Fruit fly (Drosophila melanogaster) whole organism, embryonic: ENCODE results near the gene bmm.

Experiments
- Atf-2 ChIP-seq: fragments of 200-800 bp; sonication (Bioruptor generic); optimal IDR thresholded peaks from 2 replicates; lab custom pipeline; 2016; ENCODE audit warnings: missing biosample characterization, missing genetic modification characterization
- Awh ChIP-seq: fragments of 200-800 bp; sonication (Bioruptor generic); IDR thresholded peaks from 2 replicates; pipeline ENCODE4, ENCODE4 v1.3.6; 2022; ENCODE audit warnings: missing biosample characterization, missing genetic modification characterization
- BtbVII ChIP-seq: fragments of 200-800 bp; sonication (Bioruptor generic); optimal IDR thresholded peaks from 3 replicates; lab custom pipeline; 2017; ENCODE audit warnings: missing biosample characterization, mild to moderate bottlenecking, missing genetic modification characterization
- CG11085 ChIP-seq: fragments of 200-800 bp; sonication (Bioruptor generic); IDR thresholded peaks from 2 replicates; pipeline ENCODE4 v1.3.6; 2022; ENCODE audit warnings: missing biosample characterization, missing genetic modification characterization
- CG11560 ChIP-seq: fragments of 200-800 bp; sonication (Bioruptor generic); IDR thresholded peaks from 3 replicates; pipeline ENCODE4 v1.3.6; 2022; ENCODE audit warnings: missing biosample characterization, missing genetic modification characterization
- CG12391 ChIP-seq: fragments of 200-800 bp; sonication (Bioruptor generic); optimal IDR thresholded peaks from 3 replicates; lab custom pipeline; 2018; ENCODE audit warnings: missing biosample characterization, mild to moderate bottlenecking, missing genetic modification characterization, moderate library complexity
- CG13296 ChIP-seq: fragments of 200-800 bp; sonication (Bioruptor generic); optimal IDR thresholded peaks from 3 replicates; lab custom pipeline; 2018; ENCODE audit warnings: missing biosample characterization, mild to moderate bottlenecking, missing genetic modification characterization
- CG15269 ChIP-seq: fragments of 200-800 bp; sonication (Bioruptor generic); optimal IDR thresholded peaks from 2 replicates; lab custom pipeline; 2018; ENCODE audit warnings: missing biosample characterization, mild to moderate bottlenecking, missing genetic modification characterization, moderate library complexity
- CG15601 ChIP-seq: fragments of 200-800 bp; sonication (Bioruptor generic); optimal IDR thresholded peaks from 3 replicates; lab custom pipeline; 2019; ENCODE audit warnings: missing biosample characterization, mild to moderate bottlenecking, missing genetic modification characterization, moderate library complexity
- CG1603 ChIP-seq: fragments of 200-800 bp; sonication (Bioruptor generic); optimal IDR thresholded peaks from 2 replicates; lab custom pipeline; 2019; ENCODE audit warnings: missing biosample characterization, mild to moderate bottlenecking, missing genetic modification characterization, moderate library complexity
- CG17186 ChIP-seq: fragments of 200-800 bp; sonication (Bioruptor generic); optimal IDR thresholded peaks from 3 replicates; lab custom pipeline; 2017; ENCODE audit warnings: missing biosample characterization, missing genetic modification reagents, missing genetic modification characterization
- CG17359 ChIP-seq: fragments of 200-800 bp; sonication (Bioruptor generic); optimal IDR thresholded peaks from 3 replicates; lab custom pipeline; 2018; ENCODE audit warnings: missing biosample characterization, mild to moderate bottlenecking, missing genetic modification characterization, moderate library complexity
- CG18262 ChIP-seq: fragments of 200-800 bp; optimal IDR thresholded peaks from 3 replicates; lab custom pipeline; 2019; ENCODE audit warnings: missing biosample characterization, mild to moderate bottlenecking, missing genetic modification characterization, moderate library complexity
- CG2120 ChIP-seq: fragments of 200-800 bp; sonication (Bioruptor generic); optimal IDR thresholded peaks from 3 replicates; lab custom pipeline; 2016; ENCODE audit warnings: missing biosample characterization, missing genetic modification characterization
- CG30020 ChIP-seq: fragments of 200-800 bp; optimal IDR thresholded peaks from 2 replicates; lab custom pipeline; 2019; ENCODE audit warnings: missing biosample characterization, mild to moderate bottlenecking, missing genetic modification characterization, moderate library complexity
- CG31224 ChIP-seq: fragments of 200-800 bp; sonication (Bioruptor generic); IDR thresholded peaks from 2 replicates; pipeline ENCODE4 v1.3.6; 2022; ENCODE audit warnings: missing biosample characterization, missing genetic modification characterization
- CG8478 ChIP-seq: fragments of >200 bp; optimal IDR thresholded peaks from 2 replicates; lab custom pipeline; 2018
- CoRest ChIP-seq: fragments of 200-800 bp; sonication (Bioruptor generic); optimal IDR thresholded peaks from 3 replicates; lab custom pipeline; 2018; ENCODE audit warnings: missing biosample characterization, mild to moderate bottlenecking, missing genetic modification characterization, moderate library complexity
- Dad ChIP-seq: fragments of 200-800 bp; sonication (Bioruptor generic); optimal IDR thresholded peaks from 3 replicates; lab custom pipeline; 2016; ENCODE audit warnings: missing biosample characterization, missing genetic modification characterization
- Dref ChIP-seq: fragments of 200-800 bp; sonication (Bioruptor generic); IDR thresholded peaks from 2 replicates; pipeline ENCODE4 v1.3.6; 2022; ENCODE audit warnings: missing biosample characterization, missing genetic modification characterization
- ERR ChIP-seq: fragments of 200-800 bp; sonication (Bioruptor generic); optimal IDR thresholded peaks from 2 replicates; lab custom pipeline; 2016; ENCODE audit warnings: missing biosample characterization, missing genetic modification characterization
- Hr51 ChIP-seq, 2 experiments: fragments of 200-800 bp; sonication (Bioruptor generic); optimal IDR thresholded peaks; 2 replicates in 1 of 2; 3 replicates in 1 of 2; lab custom pipeline; 2016 to 2018; ENCODE audit warnings: missing biosample characterization in 2 of 2, missing genetic modification characterization in 2 of 2, mild to moderate bottlenecking in 1 of 2, moderate library complexity in 1 of 2
- Kr ChIP-seq: fragments of 200-800 bp; sonication (Bioruptor generic); optimal IDR thresholded peaks from 2 replicates; lab custom pipeline; 2017; ENCODE audit warnings: missing biosample characterization, mild to moderate bottlenecking, missing genetic modification characterization
- MBD-R2 ChIP-seq: fragments of 200-800 bp; sonication (Bioruptor generic); IDR thresholded peaks from 2 replicates; pipeline ENCODE4 v1.3.6; 2022; ENCODE audit warnings: missing biosample characterization, missing genetic modification characterization
- Oaz ChIP-seq: fragments of 200-800 bp; sonication (Bioruptor generic); IDR thresholded peaks from 2 replicates; pipeline ENCODE4 v1.3.6; 2022; ENCODE audit warnings: missing biosample characterization, missing genetic modification characterization
- PHDP ChIP-seq: fragments of 200-800 bp; sonication (Bioruptor generic); optimal IDR thresholded peaks from 3 replicates; lab custom pipeline; 2018; ENCODE audit warnings: missing biosample characterization, mild to moderate bottlenecking, missing genetic modification characterization, moderate library complexity
- Six4 ChIP-seq: fragments of 200-800 bp; sonication (Bioruptor generic); optimal IDR thresholded peaks from 2 replicates; lab custom pipeline; 2016; ENCODE audit warnings: missing biosample characterization, missing genetic modification characterization
- Sry-β ChIP-seq: fragments of 200-800 bp; sonication (Bioruptor generic); optimal IDR thresholded peaks from 2 replicates; lab custom pipeline; 2018; ENCODE audit warnings: missing biosample characterization, mild to moderate bottlenecking, missing genetic modification characterization, moderate library complexity
- ac ChIP-seq: fragments of 200-800 bp; sonication (Bioruptor generic); optimal IDR thresholded peaks from 3 replicates; lab custom pipeline; 2017; ENCODE audit warnings: missing biosample characterization, mild to moderate bottlenecking, missing genetic modification characterization
- ase ChIP-seq: fragments of 200-800 bp; sonication (Bioruptor generic); IDR thresholded peaks from 3 replicates; pipeline ENCODE4 v1.3.6; 2022; ENCODE audit warnings: missing biosample characterization, missing genetic modification characterization
- ato ChIP-seq: fragments of 200-800 bp; sonication (Bioruptor generic); IDR thresholded peaks from 2 replicates; pipeline ENCODE4 v1.3.6; 2022; ENCODE audit warnings: missing biosample characterization, missing genetic modification characterization; ENCODE audit not compliant: partially characterized antibody
- bowl ChIP-seq: fragments of 200-800 bp; sonication (Bioruptor generic); IDR thresholded peaks from 2 replicates; pipeline ENCODE4 v1.3.6; 2022; ENCODE audit warnings: missing biosample characterization, missing genetic modification characterization
- cwo ChIP-seq: fragments of 200-800 bp; sonication (Bioruptor generic); optimal IDR thresholded peaks from 3 replicates; lab custom pipeline; 2017; ENCODE audit warnings: missing biosample characterization, missing genetic modification characterization, mild to moderate bottlenecking, moderate library complexity, missing genetic modification reagents
- dan ChIP-seq: fragments of 200-800 bp; sonication (Bioruptor generic); IDR thresholded peaks from 2 replicates; pipeline ENCODE4 v1.3.6; 2022; ENCODE audit warnings: missing biosample characterization, missing genetic modification characterization
- dysf ChIP-seq: fragments of 200-800 bp; sonication (Bioruptor generic); IDR thresholded peaks from 3 replicates; pipeline ENCODE4 v1.3.6; 2022; ENCODE audit warnings: missing biosample characterization, missing genetic modification characterization
- esg ChIP-seq: fragments of 200-800 bp; sonication (Bioruptor generic); conservative IDR thresholded peaks from 2 replicates; pipeline ENCODE4 v1.3.6; 2022; ENCODE audit warnings: missing biosample characterization, missing genetic modification characterization
- grn ChIP-seq: fragments of 200-800 bp; sonication (Bioruptor generic); optimal IDR thresholded peaks from 3 replicates; lab custom pipeline; 2017; ENCODE audit warnings: missing biosample characterization, missing genetic modification characterization
- gsb-n ChIP-seq: fragments of 200-800 bp; sonication (Bioruptor generic); optimal IDR thresholded peaks from 3 replicates; lab custom pipeline; 2018; ENCODE audit warnings: missing biosample characterization, mild to moderate bottlenecking, missing genetic modification characterization
- kah ChIP-seq: fragments of 200-800 bp; sonication (Bioruptor generic); optimal IDR thresholded peaks from 2 replicates; lab custom pipeline; 2018; ENCODE audit warnings: missing biosample characterization, mild to moderate bottlenecking, missing genetic modification characterization
- klu ChIP-seq: fragments of 200-800 bp; sonication (Bioruptor generic); IDR thresholded peaks from 2 replicates; pipeline ENCODE4 v1.3.6; 2022; ENCODE audit warnings: missing biosample characterization, missing genetic modification characterization
- pros ChIP-seq: fragments of 200-800 bp; sonication (Bioruptor generic); optimal IDR thresholded peaks from 3 replicates; lab custom pipeline; 2019; ENCODE audit warnings: missing biosample characterization, mild to moderate bottlenecking, missing genetic modification characterization, moderate library complexity
- run ChIP-seq: fragments of 200-800 bp; sonication (Bioruptor generic); optimal IDR thresholded peaks from 3 replicates; lab custom pipeline; 2018; ENCODE audit warnings: missing biosample characterization, mild to moderate bottlenecking, missing genetic modification characterization
- sd ChIP-seq: fragments of 200-800 bp; sonication (Bioruptor generic); optimal IDR thresholded peaks from 3 replicates; lab custom pipeline; 2018; ENCODE audit warnings: missing biosample characterization, mild to moderate bottlenecking, missing genetic modification characterization, moderate library complexity
- ssp ChIP-seq: fragments of 200-800 bp; sonication (Bioruptor generic); IDR thresholded peaks from 2 replicates; pipeline ENCODE4 v1.3.6; 2022; ENCODE audit warnings: missing biosample characterization, missing genetic modification characterization
- stc ChIP-seq: fragments of 200-800 bp; sonication (Bioruptor generic); IDR thresholded peaks from 2 replicates; pipeline ENCODE4 v1.3.6; 2022; ENCODE audit warnings: missing biosample characterization, missing genetic modification characterization
- sug ChIP-seq: fragments of 200-800 bp; optimal IDR thresholded peaks from 2 replicates; lab custom pipeline; 2019; ENCODE audit warnings: missing biosample characterization, mild to moderate bottlenecking, missing genetic modification characterization, moderate library complexity
- yki ChIP-seq: fragments of >200 bp; optimal IDR thresholded peaks from 3 replicates; lab custom pipeline; 2018

The bmm gene

DNA sequence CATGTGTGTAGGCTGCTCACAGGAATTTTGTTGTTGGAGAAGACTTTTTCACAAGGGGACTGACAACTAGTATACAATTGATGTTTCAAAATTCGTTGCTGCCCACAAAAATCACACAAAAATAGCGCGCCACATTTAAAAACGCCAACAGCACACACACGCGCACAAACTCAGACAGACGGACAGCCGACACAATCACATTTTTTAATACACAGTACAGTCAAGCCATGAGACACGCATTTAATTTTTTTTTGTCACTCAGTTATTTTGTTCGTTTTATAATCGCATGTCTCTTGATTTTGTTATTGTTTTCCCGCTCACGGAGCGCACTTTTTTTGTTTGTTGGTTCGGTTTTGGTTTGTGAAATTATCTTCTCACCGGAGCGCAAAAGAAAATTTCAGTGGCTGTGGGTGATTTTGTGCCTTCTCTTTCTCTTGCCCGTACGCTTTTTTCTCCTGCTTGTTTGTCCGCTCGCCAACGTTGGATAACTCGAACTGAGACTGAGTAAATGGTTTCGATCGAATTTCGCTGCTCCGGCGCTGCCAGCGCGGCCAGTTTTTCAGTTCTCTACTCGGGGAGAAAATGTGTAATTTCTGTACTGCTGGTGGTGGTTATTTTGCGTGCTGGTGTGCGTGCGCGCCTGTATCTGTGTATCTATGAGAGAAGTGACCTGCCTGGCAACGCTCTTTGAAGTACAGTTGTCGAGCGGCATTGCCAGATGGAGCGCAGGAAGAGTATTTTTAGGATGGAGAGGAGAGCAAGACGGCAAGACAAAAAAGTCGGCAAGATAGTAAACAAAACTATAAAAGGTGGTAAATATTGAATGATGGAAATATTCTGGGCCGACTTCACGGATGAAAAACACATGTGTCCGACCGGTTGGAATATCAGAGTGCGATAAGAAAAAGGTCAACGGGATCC is 28.5 kb downstream of the bmm start, which contains the start of gene CG42507 (continued):
- TF ChIP-seq CG17186 (GFP tag; lab: Kevin White, UChicago) (no peak), CG17359 (tag; lab: Kevin White, UChicago) (peak; percentile 14), Oaz (GFP tag; lab: Robert Waterston, UW) (no peak), gsb-n (no peak), CG2120 (GFP tag; lab: Kevin White, UChicago) (peak; percentile 37), Dad (GFP tag; lab: Kevin White, UChicago) (no peak), cwo (GFP tag; lab: Kevin White, UChicago) (no peak), CG15601 (tag; lab: Kevin White, UChicago) (peak; percentile 50), MBD-R2 (GFP tag; lab: Robert Waterston, UW) (peak; percentile 25; the same call in 1 of the 2 replicates), dysf (no peak), CG18262 (no peak), ERR (GFP tag; lab: Kevin White, UChicago) (no peak), Atf-2 (GFP tag; lab: Kevin White, UChicago) (no peak), Awh (GFP tag; lab: Robert Waterston, UW) (no peak), CG8478 (lab: Kevin White, UChicago) (no peak), sug (tag; lab: Kevin White, UChicago) (peak; percentile 84), CG11560 (tag; lab: Robert Waterston, UW) (no peak), ato (GFP tag; lab: Robert Waterston, UW) (no peak), PHDP (tag; lab: Kevin White, UChicago) (peak; percentile 49), ac (peak; percentile 66), CG31224 (GFP tag; lab: Robert Waterston, UW) (peak; percentile 41; the same call in 1 of the 2 replicates)

DNA sequence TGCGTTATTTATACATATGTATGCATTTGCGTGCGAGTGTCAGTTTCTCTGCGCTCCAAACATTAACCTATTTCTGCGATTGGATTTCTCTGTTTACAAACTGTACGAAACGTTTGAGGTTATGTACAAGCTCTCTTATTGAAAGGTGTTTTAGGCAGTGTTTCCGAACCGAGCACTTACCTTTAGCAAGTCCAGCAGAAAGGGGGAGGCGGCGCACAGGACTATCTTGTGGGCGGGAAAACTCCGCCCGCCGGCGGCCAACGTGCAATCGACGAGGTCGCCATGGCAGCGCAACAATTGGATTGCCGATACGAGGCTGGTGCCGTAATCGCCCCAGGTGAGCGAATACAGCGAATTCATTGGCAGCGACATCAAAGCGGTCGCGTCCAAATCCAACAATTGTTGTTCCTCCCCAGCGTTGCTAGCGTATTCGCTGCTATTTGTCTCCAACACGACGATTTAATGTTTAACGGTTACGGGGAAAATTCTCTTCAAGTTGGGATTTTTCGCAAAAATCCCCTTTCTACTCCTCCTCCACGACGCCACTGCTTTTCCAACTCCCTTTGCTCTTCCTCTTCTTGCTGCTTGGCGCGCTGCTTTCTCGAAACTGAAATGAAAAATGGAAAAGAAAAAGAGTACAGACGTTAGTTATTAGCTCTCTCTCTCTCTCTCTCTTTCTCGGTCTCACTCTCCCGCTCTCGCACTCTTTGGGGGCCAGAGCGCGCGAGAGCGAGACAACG is 29.3 kb downstream of the bmm start:
- TF ChIP-seq kah (GFP tag; lab: Kevin White, UChicago), result peak; percentile 39
- peak; percentile 97 for TF ChIP-seq CG2120 (GFP tag; lab: Kevin White, UChicago)
- peak; percentile 87 for TF ChIP-seq esg (GFP tag; lab: Robert Waterston, UW)
- peak; percentile 26 for TF ChIP-seq CG30020 (tag; lab: Kevin White, UChicago)
- TF ChIP-seq run, result peak; percentile 18
- TF ChIP-seq klu (GFP tag; lab: Robert Waterston, UW), result peak; percentile 84
- peak; percentile 93 for TF ChIP-seq ase (GFP tag; lab: Robert Waterston, UW)
- TF ChIP-seq CG13296, result peak; percentile 72
- no peak for TF ChIP-seq sd
- peak; percentile 90 for TF ChIP-seq stc
- no peak for TF ChIP-seq grn (GFP tag; lab: Kevin White, UChicago)
- TF ChIP-seq bowl (GFP tag; lab: Robert Waterston, UW), result peak; percentile 57
- peak; percentile 87 for TF ChIP-seq CoRest (tag; lab: Kevin White, UChicago)
- TF ChIP-seq CG15269 (tag; lab: Kevin White, UChicago), result peak; percentile 88
- peak; percentile 83 for TF ChIP-seq yki (lab: Kevin White, UChicago)
- peak; percentile 87 for TF ChIP-seq CG11085
- no peak for TF ChIP-seq dan (GFP tag; lab: Robert Waterston, UW)
- peak; percentile 75 for TF ChIP-seq Six4 (GFP tag; lab: Kevin White, UChicago)
- TF ChIP-seq Hr51 (GFP tag; optimal IDR thresholded peaks at IDR 0.05; lab: Kevin White, UChicago), result peak; percentile 80 to 88
- peak; percentile 81 for TF ChIP-seq CG12391 (tag; lab: Kevin White, UChicago)
- TF ChIP-seq CG1603 (tag; lab: Kevin White, UChicago), result peak; percentile 92
- peak; percentile 81 for TF ChIP-seq BtbVII (GFP tag; lab: Kevin White, UChicago)
- TF ChIP-seq Sry-β (GFP tag; lab: Kevin White, UChicago), result no peak
- no peak for TF ChIP-seq Dref (GFP tag; lab: Robert Waterston, UW)
- TF ChIP-seq pros, result peak; percentile 93
- peak; percentile 93 for TF ChIP-seq dysf
- TF ChIP-seq ssp (GFP tag; lab: Robert Waterston, UW), result peak; percentile 76
- no peak for TF ChIP-seq Kr (GFP tag; lab: Kevin White, UChicago)
